Fruit fly (Drosophila melanogaster): ENCODE results near the gene Task7.

DNA sequence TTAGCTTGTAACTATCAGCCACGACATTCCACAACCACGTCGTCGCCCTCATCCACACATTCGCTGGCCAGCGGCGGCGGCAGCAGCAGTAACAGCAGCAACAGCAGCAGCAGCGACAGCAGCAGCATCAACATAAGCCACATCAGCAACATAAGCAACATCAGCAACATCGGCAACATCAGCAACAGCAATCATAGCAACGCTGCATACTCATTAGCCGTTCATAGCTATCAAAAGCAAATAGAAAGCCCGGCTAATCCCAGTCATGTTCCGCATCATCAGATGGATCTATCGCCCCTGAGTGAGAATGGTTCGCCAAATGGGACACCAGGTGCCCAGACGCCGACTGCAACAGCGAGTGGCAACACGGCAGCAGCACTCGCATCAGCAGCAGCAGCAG is 29.0 kb upstream of the Task7 start:
- TF ChIP-seq nmo (GFP tag; optimal IDR thresholded peaks at IDR 0.05) (no peak), CG17912 (GFP tag; optimal IDR thresholded peaks at IDR 0.05) (no peak), zen (tag; optimal IDR thresholded peaks at IDR 0.05) (no peak), CG12769 (tag; optimal IDR thresholded peaks at IDR 0.05) (no peak), CG31441 (GFP tag; IDR thresholded peaks at IDR 0.05) (no peak), E2f1 (GFP tag; IDR thresholded peaks at IDR 0.05) (no peak), CG18619 (GFP tag; optimal IDR thresholded peaks at IDR 0.05) (no peak), CG7839 (tag; optimal IDR thresholded peaks at IDR 0.05) (no peak), CG8478 (optimal IDR thresholded peaks at IDR 0.05) (no peak)

Measured in whole organism, embryonic.